Fruit fly (Drosophila melanogaster): ENCODE data around the gene CG32071.

CG32071 gene

DNA sequence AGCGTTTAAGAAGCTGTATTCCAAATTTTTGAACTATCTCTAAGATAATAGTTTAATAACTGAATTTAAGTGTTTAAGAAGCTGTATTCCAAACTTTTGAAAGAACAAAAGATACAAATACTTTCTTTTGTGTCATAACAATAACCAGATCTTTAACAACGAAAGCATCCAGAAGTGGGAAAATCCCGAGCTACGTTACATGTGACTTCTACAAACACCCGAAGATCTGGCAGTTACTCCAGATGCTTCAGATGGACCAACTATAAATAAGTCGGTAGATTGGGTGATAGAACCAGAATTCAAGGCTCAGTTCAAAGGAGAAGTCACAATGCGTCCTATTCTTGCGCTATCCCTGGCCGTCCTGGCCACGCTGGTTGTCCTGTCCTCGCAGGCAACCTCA lies 4.3 kb upstream of the CG32071 start, which contains the start of gene CG12522:
TSS of gene CG12522 (plus strand) at position 301 of the 400 bp plus-strand sequence.
- TF ChIP-seq CG14711 (tag; optimal IDR thresholded peaks at IDR 0.05): no peak
- TF ChIP-seq Hr96 (GFP tag; optimal IDR thresholded peaks at IDR 0.05): no peak
- no peak for TF ChIP-seq cnc (optimal IDR thresholded peaks at IDR 0.05)
- no peak for TF ChIP-seq kay (GFP tag; ENCODE audit: borderline replicate concordance)
- TF ChIP-seq Crg-1 (GFP tag; optimal IDR thresholded peaks at IDR 0.05): no peak
- no peak for TF ChIP-seq CG33017 (tag; optimal IDR thresholded peaks at IDR 0.05)
- TF ChIP-seq tj (GFP tag; optimal IDR thresholded peaks at IDR 0.05): no peak
- no peak for TF ChIP-seq CG12768 (GFP tag; optimal IDR thresholded peaks at IDR 0.05)
- no peak for TF ChIP-seq CG11617 (GFP tag; optimal IDR thresholded peaks at IDR 0.05)
- TF ChIP-seq toe (GFP tag; optimal IDR thresholded peaks at IDR 0.05): no peak
- TF ChIP-seq CG1620 (GFP tag; optimal IDR thresholded peaks at IDR 0.05): no peak
- no peak for TF ChIP-seq bab1 (GFP tag; optimal IDR thresholded peaks at IDR 0.05)
- TF ChIP-seq ovo (GFP tag; optimal IDR thresholded peaks at IDR 0.05): no peak

DNA sequence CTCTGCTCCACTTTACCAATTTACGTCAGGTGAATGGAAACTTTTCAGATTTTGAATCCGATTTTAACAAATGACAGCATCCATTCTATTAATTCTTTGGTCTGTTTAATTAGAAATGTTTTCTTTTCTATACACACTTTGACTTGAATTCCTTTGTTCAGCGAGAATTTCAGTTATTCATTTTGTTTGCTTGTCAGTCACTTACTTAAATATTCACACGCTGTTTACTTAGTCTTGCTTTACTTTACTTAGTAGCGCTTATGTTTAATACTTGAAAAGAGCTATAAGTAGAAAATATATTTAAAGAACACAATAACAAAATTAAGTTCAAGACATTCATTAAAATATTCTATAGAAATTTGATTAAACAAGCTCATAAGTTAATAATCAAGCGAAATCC lies 3.8 kb upstream of the CG32071 start, which contains the start of gene CG32073:
TSS of gene CG32073 (minus strand) at position 151 of the 400 bp plus-strand sequence.
- TF ChIP-seq bab1 (GFP tag; optimal IDR thresholded peaks at IDR 0.05): no peak
- no peak for TF ChIP-seq CG14711 (tag; optimal IDR thresholded peaks at IDR 0.05)

- TF ChIP-seq CG12768 (GFP tag; optimal IDR thresholded peaks at IDR 0.05): no peak
- no peak for TF ChIP-seq CG11617 (GFP tag; optimal IDR thresholded peaks at IDR 0.05)
- no peak for TF ChIP-seq cnc (optimal IDR thresholded peaks at IDR 0.05)
- TF ChIP-seq tj (GFP tag; optimal IDR thresholded peaks at IDR 0.05): no peak
These were observed 743 bp downstream of the CG32071 start, which contains the start of gene Elo68alpha for dm6 chr3L:11102930-11103329. Gene Elo68alpha (minus strand): TSS chr3L:11103030.

- TF ChIP-seq kay (GFP tag; ENCODE audit: borderline replicate concordance) (peak; percentile 19), cnc (optimal IDR thresholded peaks at IDR 0.05) (no peak)
These were observed 2.1 kb downstream of the CG32071 start, which contains the start of gene Elo68beta for dm6 chr3L:11101598-11101997. Gene Elo68beta (minus strand): TSS chr3L:11101698.

DNA sequence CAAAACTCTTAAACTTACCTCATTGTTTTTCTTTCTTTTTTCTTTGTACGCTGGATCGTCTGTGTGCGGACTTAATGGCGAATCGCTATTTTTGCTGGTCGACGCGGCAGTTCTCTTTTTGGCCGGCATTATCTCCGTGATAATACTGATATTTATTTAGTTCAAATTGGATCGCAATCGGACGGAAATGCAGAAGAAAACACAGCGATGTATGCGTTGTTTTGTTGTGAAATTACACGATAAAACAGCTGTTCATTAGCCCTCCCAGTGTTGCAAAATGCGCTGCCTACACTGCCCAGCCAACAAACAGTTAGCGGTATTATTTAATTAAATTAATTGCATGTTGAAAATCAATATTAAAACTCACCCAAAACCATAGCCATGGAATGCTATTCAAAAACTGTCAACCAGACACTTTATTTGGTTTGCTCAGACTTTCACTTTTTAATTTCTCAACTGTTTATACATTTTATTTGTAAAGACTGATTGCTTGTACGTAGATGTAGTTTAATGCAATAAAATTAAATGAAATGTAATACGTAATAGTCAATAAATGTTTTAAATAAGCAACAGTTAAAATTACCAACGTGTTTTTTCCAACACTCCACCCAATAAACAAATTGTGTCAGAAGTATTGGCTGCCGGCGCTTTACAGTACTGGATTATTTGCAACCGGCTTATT lies 5.5 kb downstream of the CG32071 start, which contains the start of the genes Irbp18 and APP-BP1:
TSS of gene Irbp18 (minus strand) at position 205 of the 682 bp plus-strand sequence.
TSS of gene APP-BP1 (plus strand) at position 431 of the 682 bp plus-strand sequence.
- peak; percentile 96 for TF ChIP-seq CG1620 (GFP tag; optimal IDR thresholded peaks at IDR 0.05)
- peak; percentile 89 for TF ChIP-seq Mnt (GFP tag; optimal IDR thresholded peaks at IDR 0.05)
- TF ChIP-seq CG14711 (tag; optimal IDR thresholded peaks at IDR 0.05): peak; percentile 88
- TF ChIP-seq kay (GFP tag; ENCODE audit: borderline replicate concordance): peak; percentile 97
- TF ChIP-seq CG5204 (GFP tag; optimal IDR thresholded peaks at IDR 0.05): peak; percentile 96
- TF ChIP-seq CG7045 (GFP tag; optimal IDR thresholded peaks at IDR 0.05): peak; percentile 93
- peak; percentile 92 for TF ChIP-seq CG7101 (tag; optimal IDR thresholded peaks at IDR 0.05)
- TF ChIP-seq cic (GFP tag; optimal IDR thresholded peaks at IDR 0.05): peak; percentile 71
- peak; percentile 98 for TF ChIP-seq Crg-1 (GFP tag; optimal IDR thresholded peaks at IDR 0.05)
- TF ChIP-seq Clk (GFP tag; optimal IDR thresholded peaks at IDR 0.05): peak; percentile 85
- TF ChIP-seq CG33017 (tag; optimal IDR thresholded peaks at IDR 0.05): peak; percentile 86
- peak; percentile 96 for TF ChIP-seq CG12768 (GFP tag; optimal IDR thresholded peaks at IDR 0.05)
- peak; percentile 89 for TF ChIP-seq pad (GFP tag; optimal IDR thresholded peaks at IDR 0.05)
- TF ChIP-seq ovo (GFP tag; optimal IDR thresholded peaks at IDR 0.05): peak; percentile 84
- TF ChIP-seq cnc (optimal IDR thresholded peaks at IDR 0.05): no peak
- peak; percentile 97 for TF ChIP-seq CG11617 (GFP tag; optimal IDR thresholded peaks at IDR 0.05)
- TF ChIP-seq toe (GFP tag; optimal IDR thresholded peaks at IDR 0.05): peak; percentile 96
- TF ChIP-seq tj (GFP tag; optimal IDR thresholded peaks at IDR 0.05): peak; percentile 80
- peak; percentile 95 for TF ChIP-seq bab1 (GFP tag; optimal IDR thresholded peaks at IDR 0.05)
- TF ChIP-seq Hr96 (GFP tag; optimal IDR thresholded peaks at IDR 0.05): peak; percentile 92

DNA sequence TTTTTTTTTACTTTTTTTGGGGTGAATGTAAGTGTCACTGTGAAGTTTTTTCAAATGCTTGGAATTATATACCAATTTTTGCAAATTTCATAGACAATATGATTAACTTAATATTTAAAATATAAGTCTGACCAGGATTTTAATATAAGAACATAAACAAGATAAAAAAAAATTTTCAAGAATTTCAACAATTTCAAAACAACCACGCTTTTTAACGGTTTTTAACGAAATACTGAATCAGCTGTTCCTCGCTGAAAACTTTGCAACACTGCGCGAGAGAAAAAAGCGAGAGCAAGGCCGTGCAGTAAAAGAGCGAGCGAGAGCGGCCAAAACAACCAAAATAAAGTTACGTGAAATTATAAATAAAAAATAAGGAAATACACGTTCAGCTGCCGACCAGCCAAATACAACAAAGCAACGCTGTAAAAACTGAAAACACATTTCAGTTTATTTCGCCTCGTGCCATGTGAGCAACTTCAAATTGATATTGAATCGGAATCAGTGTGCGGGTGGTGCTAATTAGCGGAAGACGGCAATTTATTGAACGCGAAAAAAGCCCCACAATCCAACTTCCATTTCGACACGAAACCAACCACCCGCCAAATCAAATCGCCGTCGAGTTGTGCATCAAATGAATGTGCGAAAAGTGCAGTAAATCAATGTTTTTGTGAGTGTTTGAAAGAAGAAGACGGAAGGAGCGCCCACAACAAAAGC lies 7.3 kb downstream of the CG32071 start, which contains the start of the genes CG46439, Iyd and CG33947:
TSS of gene CG46439 (minus strand) at position 51 of the 714 bp plus-strand sequence.
TSS of gene Iyd (minus strand) at position 51 of the 714 bp plus-strand sequence.
TSS of gene CG33947 (plus strand) at position 302 of the 714 bp plus-strand sequence.
- TF ChIP-seq Clk (GFP tag; optimal IDR thresholded peaks at IDR 0.05) (no peak), Hr96 (GFP tag; optimal IDR thresholded peaks at IDR 0.05) (no peak), tj (GFP tag; optimal IDR thresholded peaks at IDR 0.05) (peak; percentile 46), CG11617 (GFP tag; optimal IDR thresholded peaks at IDR 0.05) (no peak), cic (GFP tag; optimal IDR thresholded peaks at IDR 0.05) (peak; percentile 33), cnc (optimal IDR thresholded peaks at IDR 0.05) (no peak), CG12768 (GFP tag; optimal IDR thresholded peaks at IDR 0.05) (peak; percentile 43), Crg-1 (GFP tag; optimal IDR thresholded peaks at IDR 0.05) (peak; percentile 54), CG1620 (GFP tag; optimal IDR thresholded peaks at IDR 0.05) (peak; percentile 8), CG7101 (tag; optimal IDR thresholded peaks at IDR 0.05) (peak; percentile 29), kay (GFP tag; ENCODE audit: borderline replicate concordance) (no peak), Mnt (GFP tag; optimal IDR thresholded peaks at IDR 0.05) (peak; percentile 53), CG7045 (GFP tag; optimal IDR thresholded peaks at IDR 0.05) (no peak), bab1 (GFP tag; optimal IDR thresholded peaks at IDR 0.05) (peak; percentile 64)

All from whole organism, adult.